Fruit fly (Drosophila melanogaster) whole organism, embryonic: ENCODE data around the gene CG15547.

ENCODE experiments used
- Aef1 ChIP-seq: fragments of 200-800 bp; sonication (Bioruptor generic); IDR thresholded peaks from 3 replicates; pipeline ENCODE4 v1.3.6; 2022; ENCODE audit warnings: missing biosample characterization, missing genetic modification characterization
- Atf-2 ChIP-seq: fragments of 200-800 bp; sonication (Bioruptor generic); optimal IDR thresholded peaks from 2 replicates; lab custom pipeline; 2016; ENCODE audit warnings: missing biosample characterization, missing genetic modification characterization
- CG10462 ChIP-seq: fragments of 200-800 bp; sonication (Bioruptor generic); optimal IDR thresholded peaks from 2 replicates; lab custom pipeline; 2016; ENCODE audit warnings: missing biosample characterization, missing genetic modification characterization
- CG10543 ChIP-seq: fragments of 200-800 bp; sonication (Bioruptor generic); optimal IDR thresholded peaks from 3 replicates; lab custom pipeline; 2017; ENCODE audit warnings: missing biosample characterization, mild to moderate bottlenecking, missing genetic modification characterization, moderate library complexity
- CG12071 ChIP-seq: fragments of 200-800 bp; sonication (Bioruptor generic); optimal IDR thresholded peaks from 3 replicates; lab custom pipeline; 2018; ENCODE audit warnings: missing biosample characterization, mild to moderate bottlenecking, missing genetic modification characterization
- CG12769 ChIP-seq: fragments of 200-800 bp; sonication (Bioruptor generic); optimal IDR thresholded peaks from 2 replicates; lab custom pipeline; 2019; ENCODE audit warnings: missing biosample characterization, mild to moderate bottlenecking, missing genetic modification characterization, moderate library complexity
- CG13624 ChIP-seq: fragments of 200-800 bp; sonication (Bioruptor generic); optimal IDR thresholded peaks from 2 replicates; lab custom pipeline; 2016; ENCODE audit warnings: missing biosample characterization, missing genetic modification characterization
- CG14441 ChIP-seq: fragments of 200-800 bp; sonication (Bioruptor generic); IDR thresholded peaks from 2 replicates; pipeline ENCODE4 v1.3.6; 2022; ENCODE audit warnings: missing biosample characterization, missing genetic modification characterization
- CG15514 ChIP-seq: fragments of 200-800 bp; sonication (Bioruptor generic); optimal IDR thresholded peaks from 3 replicates; lab custom pipeline; 2017; ENCODE audit warnings: missing biosample characterization, missing genetic modification characterization, mild to moderate bottlenecking, moderate library complexity, missing genetic modification reagents
- CG17328 ChIP-seq: fragments of 200-800 bp; sonication (Bioruptor generic); IDR thresholded peaks from 2 replicates; pipeline ENCODE4 v1.3.6; 2022; ENCODE audit warnings: missing biosample characterization, missing genetic modification characterization
- CG17802 ChIP-seq: fragments of 200-800 bp; sonication (Bioruptor generic); optimal IDR thresholded peaks from 2 replicates; lab custom pipeline; 2018; ENCODE audit warnings: missing biosample characterization, mild to moderate bottlenecking, missing genetic modification characterization, moderate library complexity
- CG2129 ChIP-seq: fragments of 200-800 bp; sonication (Bioruptor generic); IDR thresholded peaks from 2 replicates; pipeline ENCODE4 v1.3.6; 2022; ENCODE audit warnings: missing biosample characterization, missing genetic modification characterization; ENCODE audit not compliant: partially characterized antibody
- CG2678 ChIP-seq: fragments of 200-800 bp; sonication (Bioruptor generic); optimal IDR thresholded peaks from 3 replicates; lab custom pipeline; 2019; ENCODE audit warnings: missing biosample characterization, mild to moderate bottlenecking, missing genetic modification characterization, moderate library complexity
- CG2875 ChIP-seq: fragments of 200-800 bp; sonication (Bioruptor generic); optimal IDR thresholded peaks from 2 replicates; lab custom pipeline; 2017; ENCODE audit warnings: missing biosample characterization, mild to moderate bottlenecking, missing genetic modification characterization, missing genetic modification reagents
- CG31365 ChIP-seq: fragments of 200-800 bp; sonication (Bioruptor generic); optimal IDR thresholded peaks from 2 replicates; lab custom pipeline; 2018; ENCODE audit warnings: missing biosample characterization, mild to moderate bottlenecking, missing genetic modification characterization
- CG3281 ChIP-seq: fragments of 200-800 bp; sonication (Bioruptor generic); optimal IDR thresholded peaks from 3 replicates; lab custom pipeline; 2017; ENCODE audit warnings: missing biosample characterization, mild to moderate bottlenecking, missing genetic modification characterization
- CG4328 ChIP-seq: fragments of 200-800 bp; sonication (Bioruptor generic); optimal IDR thresholded peaks from 3 replicates; lab custom pipeline; 2017; ENCODE audit warnings: missing biosample characterization, missing genetic modification reagents, missing genetic modification characterization
- CG6683 ChIP-seq: fragments of 200-800 bp; sonication (Bioruptor generic); optimal IDR thresholded peaks from 2 replicates; lab custom pipeline; 2017; ENCODE audit warnings: missing biosample characterization, mild to moderate bottlenecking, missing genetic modification characterization, missing genetic modification reagents
- CG6854 ChIP-seq: fragments of 200-800 bp; sonication (Bioruptor generic); optimal IDR thresholded peaks from 3 replicates; lab custom pipeline; 2017; ENCODE audit warnings: missing biosample characterization, mild to moderate bottlenecking, missing genetic modification characterization
- CG8290 ChIP-seq, 3 experiments: fragments of 200-800 bp; sonication (Bioruptor generic); optimal IDR thresholded peaks; 2 replicates each; lab custom pipeline; 2016 to 2019; ENCODE audit warnings: missing biosample characterization in 3 of 3, missing genetic modification characterization in 3 of 3, mild to moderate bottlenecking in 2 of 3, moderate library complexity in 1 of 3
- Dll ChIP-seq: fragments of 200-800 bp; sonication (Bioruptor generic); IDR thresholded peaks from 4 replicates; pipeline ENCODE4 v1.3.6; 2022; ENCODE audit warnings: missing biosample characterization, missing genetic modification characterization; ENCODE audit not compliant: partially characterized antibody
- Ets65A ChIP-seq: fragments of 200-800 bp; sonication (Bioruptor generic); peaks from one replicate; lab custom pipeline; 2016; ENCODE audit warnings: missing biosample characterization, missing genetic modification characterization
- Ets97D ChIP-seq: fragments of 200-800 bp; sonication (Bioruptor generic); optimal IDR thresholded peaks from 3 replicates; lab custom pipeline; 2016; ENCODE audit warnings: missing biosample characterization, missing genetic modification characterization
- Fer2 ChIP-seq: fragments of 200-800 bp; sonication (Bioruptor generic); optimal IDR thresholded peaks from 2 replicates; lab custom pipeline; 2018; ENCODE audit warnings: missing biosample characterization, mild to moderate bottlenecking, missing genetic modification characterization, moderate library complexity
- GATAe ChIP-seq: fragments of 200-800 bp; sonication (Bioruptor generic); conservative IDR thresholded peaks from 2 replicates; pipeline ENCODE4 v1.3.6; 2022; ENCODE audit warnings: missing biosample characterization, missing genetic modification characterization
- Hr39 ChIP-seq: fragments of >200 bp; optimal IDR thresholded peaks from 2 replicates; lab custom pipeline; 2017
- Jarid2 ChIP-seq: fragments of 200-800 bp; sonication (Bioruptor generic); optimal IDR thresholded peaks from 3 replicates; lab custom pipeline; 2017; ENCODE audit warnings: mild to moderate bottlenecking, missing biosample characterization, missing genetic modification reagents, missing genetic modification characterization
- Med ChIP-seq: fragments of 200-800 bp; sonication (Bioruptor generic); peaks from one replicate; lab custom pipeline; 2016; ENCODE audit warnings: missing biosample characterization, missing genetic modification characterization, mild to moderate bottlenecking, inconsistent platforms, moderate library complexity
- NFAT ChIP-seq: fragments of 200-800 bp; sonication (Bioruptor generic); IDR thresholded peaks from 2 replicates; pipeline ENCODE4 v1.3.6; 2022; ENCODE audit warnings: missing biosample characterization, missing genetic modification characterization
- PHDP ChIP-seq: fragments of 200-800 bp; sonication (Bioruptor generic); optimal IDR thresholded peaks from 3 replicates; lab custom pipeline; 2018; ENCODE audit warnings: missing biosample characterization, mild to moderate bottlenecking, missing genetic modification characterization, moderate library complexity
- Ptx1 ChIP-seq: fragments of 200-800 bp; sonication (Bioruptor generic); IDR thresholded peaks from 2 replicates; pipeline ENCODE4 v1.3.6; 2022; ENCODE audit warnings: missing biosample characterization, missing genetic modification characterization
- Rx ChIP-seq: fragments of 200-800 bp; sonication (Bioruptor generic); IDR thresholded peaks from 2 replicates; pipeline ENCODE4 v1.3.6; 2022; ENCODE audit warnings: missing biosample characterization, missing genetic modification characterization
- bowl ChIP-seq: fragments of 200-800 bp; sonication (Bioruptor generic); IDR thresholded peaks from 2 replicates; pipeline ENCODE4 v1.3.6; 2022; ENCODE audit warnings: missing biosample characterization, missing genetic modification characterization
- chn ChIP-seq: fragments of 200-800 bp; sonication (Bioruptor generic); optimal IDR thresholded peaks from 2 replicates; lab custom pipeline; 2016; ENCODE audit warnings: missing biosample characterization, missing genetic modification characterization
- ci ChIP-seq: fragments of 200-800 bp; sonication (Bioruptor generic); IDR thresholded peaks from 3 replicates; pipeline ENCODE4 v1.3.6; 2022; ENCODE audit warnings: missing biosample characterization, missing genetic modification characterization
- crc ChIP-seq: fragments of 200-800 bp; sonication (Bioruptor generic); optimal IDR thresholded peaks from 2 replicates; lab custom pipeline; 2016; ENCODE audit warnings: missing biosample characterization, missing genetic modification characterization
- crol ChIP-seq: fragments of 200-800 bp; sonication (Bioruptor generic); IDR thresholded peaks from 2 replicates; pipeline ENCODE4 v1.3.6; 2022; ENCODE audit warnings: missing biosample characterization, missing genetic modification characterization
- da ChIP-seq: fragments of 200-800 bp; sonication (Bioruptor generic); optimal IDR thresholded peaks from 2 replicates; lab custom pipeline; 2016; ENCODE audit warnings: missing biosample characterization, missing genetic modification characterization
- dpn ChIP-seq, 2 experiments: fragments of 200-800 bp; sonication (Bioruptor generic); optimal IDR thresholded peaks; 3 replicates each; lab custom pipeline; 2016; ENCODE audit warnings: missing biosample characterization in 2 of 2, missing genetic modification characterization in 2 of 2
- emc ChIP-seq: fragments of 200-800 bp; sonication (Bioruptor generic); optimal IDR thresholded peaks from 2 replicates; lab custom pipeline; 2016; ENCODE audit warnings: missing biosample characterization, missing genetic modification characterization
- hb ChIP-seq: fragments of 200-800 bp; sonication (Bioruptor generic); IDR thresholded peaks from 3 replicates; pipeline ENCODE4 v1.3.6; 2022; ENCODE audit warnings: missing biosample characterization, missing genetic modification characterization; ENCODE audit not compliant: partially characterized antibody
- lab ChIP-seq: fragments of 200-800 bp; sonication (Bioruptor generic); optimal IDR thresholded peaks from 3 replicates; lab custom pipeline; 2017; ENCODE audit warnings: missing biosample characterization, missing genetic modification characterization, mild to moderate bottlenecking, moderate library complexity, missing genetic modification reagents
- otp ChIP-seq: fragments of 200-800 bp; sonication (Bioruptor generic); IDR thresholded peaks from 3 replicates; pipeline ENCODE4, ENCODE4 v1.3.6; 2022; ENCODE audit warnings: missing biosample characterization, missing genetic modification characterization
- pho ChIP-seq: fragments of 200-800 bp; sonication (Bioruptor generic); optimal IDR thresholded peaks from 2 replicates; lab custom pipeline; 2016; ENCODE audit warnings: missing biosample characterization, missing genetic modification characterization
- pzg ChIP-seq: fragments of 200-800 bp; sonication (Bioruptor generic); optimal IDR thresholded peaks from 3 replicates; lab custom pipeline; 2018; ENCODE audit warnings: missing biosample characterization, mild to moderate bottlenecking, missing genetic modification characterization, moderate library complexity
- rib ChIP-seq: fragments of 200-800 bp; sonication (Bioruptor generic); IDR thresholded peaks from 2 replicates; pipeline ENCODE4 v1.3.6; 2022; ENCODE audit warnings: missing biosample characterization, missing genetic modification characterization
- sd ChIP-seq: fragments of 200-800 bp; sonication (Bioruptor generic); optimal IDR thresholded peaks from 3 replicates; lab custom pipeline; 2018; ENCODE audit warnings: missing biosample characterization, mild to moderate bottlenecking, missing genetic modification characterization, moderate library complexity
- sens ChIP-seq: fragments of 200-800 bp; sonication (Bioruptor generic); peaks from one replicate; lab custom pipeline; 2016; ENCODE audit warnings: missing biosample characterization, missing genetic modification characterization
- sug ChIP-seq: fragments of 200-800 bp; optimal IDR thresholded peaks from 2 replicates; lab custom pipeline; 2019; ENCODE audit warnings: missing biosample characterization, mild to moderate bottlenecking, missing genetic modification characterization, moderate library complexity

The CG15547 gene

DNA sequence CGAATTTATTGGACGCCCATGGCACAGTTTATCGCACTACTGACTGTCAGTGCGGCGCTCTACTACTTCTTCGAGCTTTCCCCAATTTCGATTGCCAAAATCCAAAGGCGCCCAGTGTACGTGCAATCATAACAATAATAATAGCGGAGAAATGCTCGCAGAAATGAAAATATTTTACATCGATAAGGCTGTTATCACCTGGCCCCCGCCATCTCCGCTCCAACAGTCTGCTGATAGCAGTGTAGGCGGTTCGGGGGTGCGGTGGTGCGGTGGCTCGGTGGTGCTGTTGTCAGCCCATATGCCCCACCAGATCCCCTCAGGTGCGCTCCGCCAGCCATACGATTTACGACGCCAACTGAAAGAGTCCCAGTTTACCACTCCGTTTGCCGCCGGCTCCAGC, 31.9 kb upstream of the CG15547 start:
- TF ChIP-seq CG12071 (GFP tag; lab: Kevin White, UChicago) (peak; percentile 2), CG8290 (GFP tag; optimal IDR thresholded peaks at IDR 0.05; lab: Kevin White, UChicago) (no peak), CG8290 (tag; optimal IDR thresholded peaks at IDR 0.05; lab: Kevin White, UChicago) (peak in 1 of 2 experiments; percentile 27), Med (peak; percentile 28), CG2678 (tag; lab: Kevin White, UChicago) (peak; percentile 25), sd (tag; lab: Kevin White, UChicago) (peak; percentile 23), CG14441 (GFP tag; lab: Robert Waterston, UW) (no peak), CG3281 (GFP tag; lab: Kevin White, UChicago) (peak; percentile 26), lab (GFP tag; lab: Kevin White, UChicago) (peak; percentile 28), sug (tag; lab: Kevin White, UChicago) (peak; percentile 69), Rx (GFP tag; lab: Robert Waterston, UW) (no peak), rib (GFP tag; lab: Robert Waterston, UW) (0 out of 2 replicates have a peak, but pooled peaks have one; percentile 20), CG2875 (peak; percentile 14), hb (GFP tag; lab: Robert Waterston, UW) (no peak), pzg (no peak), GATAe (GFP tag; lab: Robert Waterston, UW) (peak; percentile 98), crol (GFP tag; lab: Robert Waterston, UW) (peak; percentile 98), CG10462 (no peak), Jarid2 (peak; percentile 17), PHDP (tag; lab: Kevin White, UChicago) (peak; percentile 12), pho (GFP tag; lab: Kevin White, UChicago) (no peak), NFAT (GFP tag; lab: Robert Waterston, UW) (0 out of 2 replicates have a peak, but pooled peaks have one; percentile 6), ci (GFP tag; lab: Robert Waterston, UW) (0 out of 3 replicates have a peak, but pooled peaks have one; percentile 23), CG10543 (GFP tag; lab: Kevin White, UChicago) (peak; percentile 36), Ets97D (no peak), sens (GFP tag; lab: Kevin White, UChicago) (peak; percentile 65), CG12769 (tag; lab: Kevin White, UChicago) (peak; percentile 39), Aef1 (GFP tag; lab: Robert Waterston, UW) (peak; percentile 12; the same call in 1 of the 3 replicates)

DNA sequence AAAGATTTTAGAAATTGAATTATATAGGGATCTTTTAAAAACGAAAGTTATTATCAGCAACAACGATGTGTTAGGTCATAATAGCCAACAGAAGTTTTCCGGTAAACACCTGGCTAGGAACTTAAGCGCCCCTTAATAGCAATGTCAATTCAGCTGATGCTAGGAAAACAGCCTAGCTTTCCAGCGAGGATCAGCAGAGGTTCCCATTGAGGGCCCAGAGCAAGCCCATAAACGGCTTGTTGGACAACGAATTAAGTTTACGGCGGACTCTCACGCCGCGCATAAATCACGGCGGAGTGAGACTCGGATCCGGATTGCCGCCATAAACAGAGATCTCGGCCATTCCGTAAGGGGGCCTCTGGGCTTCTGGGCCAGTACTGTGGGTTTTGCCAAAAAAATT, 30.4 kb upstream of the CG15547 start:
- TF ChIP-seq PHDP (tag; lab: Kevin White, UChicago) (no peak), Ptx1 (0 out of 2 replicates have a peak, but pooled peaks have one; percentile 16), CG8290 (GFP tag; optimal IDR thresholded peaks at IDR 0.05; lab: Kevin White, UChicago) (no peak), CG8290 (tag; optimal IDR thresholded peaks at IDR 0.05; lab: Kevin White, UChicago) (peak in 1 of 2 experiments; percentile 24), CG31365 (tag; lab: Kevin White, UChicago) (no peak), Hr39 (no peak), crc (GFP tag; lab: Kevin White, UChicago) (no peak), Ets65A (GFP tag; lab: Kevin White, UChicago) (peak; percentile 86), CG6683 (GFP tag; lab: Kevin White, UChicago) (no peak)

DNA sequence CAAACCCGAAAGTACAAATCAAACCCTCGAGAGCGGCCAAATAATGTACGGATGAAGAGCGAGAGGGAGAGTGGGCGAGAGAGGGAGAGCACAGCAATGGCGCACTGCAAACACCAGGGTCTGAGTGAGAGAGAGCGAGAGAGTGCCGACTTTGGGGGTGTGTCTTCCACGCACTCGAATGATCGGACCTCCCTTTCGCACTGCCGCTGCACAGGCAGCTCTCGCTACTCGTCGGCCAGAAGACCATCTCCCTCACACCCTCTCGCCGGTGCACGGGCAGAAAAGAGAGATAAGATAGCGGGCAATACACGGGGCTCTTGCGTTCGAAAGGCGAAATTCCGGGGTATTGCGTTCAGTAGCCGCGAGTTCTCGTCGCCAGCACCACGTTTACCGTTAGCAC, 29.1 kb upstream of the CG15547 start, which contains the start of gene Ptx1:
Ptx1 (plus strand) TSS at position 353 of the 400 bp plus-strand sequence.
- TF ChIP-seq CG13624 (GFP tag; lab: Kevin White, UChicago) (peak; percentile 3), bowl (GFP tag; lab: Robert Waterston, UW) (no peak; the same call in 1 of the 2 replicates), dpn (GFP tag; optimal IDR thresholded peaks at IDR 0.05; lab: Kevin White, UChicago) (no peak), CG2129 (no peak), Fer2 (tag; lab: Kevin White, UChicago) (no peak), da (GFP tag; lab: Kevin White, UChicago) (no peak), CG15514 (no peak), CG4328 (no peak), emc (GFP tag; lab: Kevin White, UChicago) (no peak), CG17802 (tag; lab: Kevin White, UChicago) (no peak), Atf-2 (no peak), chn (GFP tag; lab: Kevin White, UChicago) (peak; percentile 46), otp (GFP tag; lab: Robert Waterston, UW) (no peak), CG6854 (no peak), CG17328 (0 out of 2 replicates have a peak, but pooled peaks have one; percentile 17), Dll (GFP tag; lab: Robert Waterston, UW) (peak; percentile 53; the same call in 2 of the 4 replicates)
